Worm (Caenorhabditis elegans) whole organism, late embryonic: ENCODE data around the gene sel-2.

ENCODE experiments used
- C08G9.2 ChIP-seq: sonication (generic microtip); optimal IDR thresholded peaks from 2 replicates; lab custom pipeline; 2016; ENCODE audit warnings: mild to moderate bottlenecking, missing genetic modification characterization, moderate library complexity, missing compliant biosample characterization
- K02D7.2 ChIP-seq: sonication (generic microtip); optimal IDR thresholded peaks from 2 replicates; lab custom pipeline; 2017; ENCODE audit warnings: mild to moderate bottlenecking, missing genetic modification characterization, missing compliant biosample characterization
- K09A11.1 ChIP-seq: sonication (generic microtip); optimal IDR thresholded peaks from 2 replicates; lab custom pipeline; 2017; ENCODE audit warnings: antibody characterized with exemption, mild to moderate bottlenecking, missing genetic modification characterization, missing compliant biosample characterization; ENCODE audit not compliant: insufficient read depth
- T23F11.4 ChIP-seq: fragments of 200-800 bp; sonication (Bioruptor generic); optimal IDR thresholded peaks from 2 replicates; lab custom pipeline; 2018; ENCODE audit warnings: mild to moderate bottlenecking, missing genetic modification characterization, missing compliant biosample characterization
- ama-1 ChIP-seq: fragments of 150-350 bp; optimal IDR thresholded peaks from 2 replicates; lab custom pipeline; 2014
- ceh-14 ChIP-seq: sonication (generic microtip); optimal IDR thresholded peaks from 2 replicates; lab custom pipeline; 2016; ENCODE audit warnings: missing genotype, missing genetic modification characterization, missing compliant biosample characterization
- ceh-18 ChIP-seq: sonication (generic microtip); optimal IDR thresholded peaks from 2 replicates; lab custom pipeline; 2016; ENCODE audit warnings: missing genetic modification characterization, missing compliant biosample characterization
- ceh-2 ChIP-seq: sonication (generic microtip); optimal IDR thresholded peaks from 2 replicates; lab custom pipeline; 2016; ENCODE audit warnings: missing genotype, missing genetic modification characterization, missing compliant biosample characterization
- ceh-22 ChIP-seq: sonication (generic microtip); optimal IDR thresholded peaks from 2 replicates; lab custom pipeline; 2017; ENCODE audit warnings: missing biosample characterization, missing genetic modification characterization
- ceh-24 ChIP-seq: sonication (generic microtip); optimal IDR thresholded peaks from 2 replicates; lab custom pipeline; 2016; ENCODE audit warnings: mild to moderate bottlenecking, missing genetic modification characterization, missing compliant biosample characterization
- ceh-30 ChIP-seq: fragments of 150-350 bp; optimal IDR thresholded peaks from 2 replicates; lab custom pipeline; 2014; ENCODE audit warnings: missing biosample characterization, missing genetic modification characterization
- ceh-31 ChIP-seq: sonication (generic microtip); optimal IDR thresholded peaks from 2 replicates; lab custom pipeline; 2016; ENCODE audit warnings: missing genetic modification characterization, missing compliant biosample characterization
- ceh-34 ChIP-seq: sonication (generic microtip); optimal IDR thresholded peaks from 2 replicates; lab custom pipeline; 2016; ENCODE audit warnings: mild to moderate bottlenecking, missing genetic modification characterization, missing compliant biosample characterization
- ceh-48 ChIP-seq: sonication (generic microtip); optimal IDR thresholded peaks from 2 replicates; lab custom pipeline; 2016; ENCODE audit warnings: missing genetic modification characterization, inconsistent platforms, missing compliant biosample characterization
- ceh-6 ChIP-seq: fragments of 200-800 bp; sonication (Bioruptor generic); optimal IDR thresholded peaks from 2 replicates; lab custom pipeline; 2018; ENCODE audit warnings: mild to moderate bottlenecking, missing genetic modification characterization, missing compliant biosample characterization
- ceh-9 ChIP-seq: sonication (generic microtip); optimal IDR thresholded peaks from 2 replicates; lab custom pipeline; 2016; ENCODE audit warnings: mild to moderate bottlenecking, missing genetic modification characterization, inconsistent platforms, missing compliant biosample characterization
- che-1 ChIP-seq: sonication (generic microtip); optimal IDR thresholded peaks from 2 replicates; lab custom pipeline; 2016; ENCODE audit warnings: mild to moderate bottlenecking, missing genetic modification characterization, missing compliant biosample characterization
- dmd-4 ChIP-seq: sonication (generic microtip); optimal IDR thresholded peaks from 2 replicates; lab custom pipeline; 2016; ENCODE audit warnings: borderline replicate concordance, missing genetic modification characterization, missing compliant biosample characterization
- dve-1 ChIP-seq: sonication (generic microtip); optimal IDR thresholded peaks from 2 replicates; lab custom pipeline; 2017; ENCODE audit warnings: antibody characterized with exemption, mild to moderate bottlenecking, missing genetic modification characterization, missing compliant biosample characterization
- elt-2 ChIP-seq: sonication (generic microtip); optimal IDR thresholded peaks from 2 replicates; lab custom pipeline; 2016; ENCODE audit warnings: missing genetic modification reagents, missing genetic modification characterization, missing compliant biosample characterization
- elt-4 ChIP-seq: sonication (generic microtip); optimal IDR thresholded peaks from 2 replicates; lab custom pipeline; 2016; ENCODE audit warnings: missing genetic modification characterization, missing compliant biosample characterization
- ets-4 ChIP-seq: sonication (generic microtip); optimal IDR thresholded peaks from 2 replicates; lab custom pipeline; 2016; ENCODE audit warnings: missing genetic modification characterization, missing compliant biosample characterization
- eyg-1 ChIP-seq: sonication (generic microtip); optimal IDR thresholded peaks from 2 replicates; lab custom pipeline; 2016; ENCODE audit warnings: missing genotype, missing genetic modification characterization, missing compliant biosample characterization
- fax-1 ChIP-seq: sonication (generic microtip); optimal IDR thresholded peaks from 2 replicates; lab custom pipeline; 2016; ENCODE audit warnings: missing genotype, missing genetic modification characterization, missing compliant biosample characterization
- fkh-10 ChIP-seq: fragments of 150-350 bp; optimal IDR thresholded peaks from 2 replicates; lab custom pipeline; 2014; ENCODE audit warnings: missing biosample characterization, missing genetic modification reagents, missing genetic modification characterization
- gmeb-2 ChIP-seq: sonication (generic microtip); optimal IDR thresholded peaks from 2 replicates; lab custom pipeline; 2016; ENCODE audit warnings: missing genetic modification characterization, inconsistent platforms, missing compliant biosample characterization
- hlh-13 ChIP-seq: fragments of 200-800 bp; sonication (Bioruptor generic); optimal IDR thresholded peaks from 2 replicates; lab custom pipeline; 2018; ENCODE audit warnings: mild to moderate bottlenecking, missing genetic modification characterization, missing compliant biosample characterization
- hlh-15 ChIP-seq: sonication (generic microtip); optimal IDR thresholded peaks from 2 replicates; lab custom pipeline; 2016; ENCODE audit warnings: missing genetic modification characterization, missing compliant biosample characterization
- hlh-30 ChIP-seq: sonication (generic microtip); optimal IDR thresholded peaks from 2 replicates; lab custom pipeline; 2017; ENCODE audit warnings: antibody characterized with exemption, missing genetic modification characterization, missing compliant biosample characterization; ENCODE audit not compliant: insufficient read depth
- hlh-6 ChIP-seq: sonication (generic microtip); optimal IDR thresholded peaks from 2 replicates; lab custom pipeline; 2016; ENCODE audit warnings: missing genotype, missing genetic modification characterization, missing compliant biosample characterization
- lim-6 ChIP-seq: sonication (generic microtip); optimal IDR thresholded peaks from 2 replicates; lab custom pipeline; 2016; ENCODE audit warnings: missing genetic modification characterization, missing compliant biosample characterization
- lin-11 ChIP-seq: fragments of 200-800 bp; sonication (Bioruptor generic); optimal IDR thresholded peaks from 2 replicates; lab custom pipeline; 2018; ENCODE audit warnings: mild to moderate bottlenecking, missing genetic modification characterization, missing compliant biosample characterization
- madf-2 ChIP-seq: sonication (generic microtip); optimal IDR thresholded peaks from 2 replicates; lab custom pipeline; 2017; ENCODE audit warnings: missing genetic modification characterization, missing compliant biosample characterization
- mec-3 ChIP-seq: sonication (generic microtip); optimal IDR thresholded peaks from 2 replicates; lab custom pipeline; 2016; ENCODE audit warnings: borderline replicate concordance, missing genetic modification characterization, missing compliant biosample characterization
- nfya-1 ChIP-seq: sonication (generic microtip); optimal IDR thresholded peaks from 2 replicates; lab custom pipeline; 2017; ENCODE audit warnings: missing genetic modification characterization, mild to moderate bottlenecking, missing compliant biosample characterization, antibody characterized with exemption, moderate library complexity
- nhr-11 ChIP-seq: fragments of 150-350 bp; optimal IDR thresholded peaks from 2 replicates; lab custom pipeline; 2014; ENCODE audit warnings: missing biosample characterization, missing genetic modification characterization
- nhr-232 ChIP-seq: sonication (generic microtip); optimal IDR thresholded peaks from 2 replicates; lab custom pipeline; 2016; ENCODE audit warnings: missing genetic modification characterization, missing compliant biosample characterization
- npax-4 ChIP-seq: sonication (generic microtip); optimal IDR thresholded peaks from 2 replicates; lab custom pipeline; 2016; ENCODE audit warnings: missing genetic modification characterization, missing compliant biosample characterization
- odd-2 ChIP-seq: sonication (generic microtip); optimal IDR thresholded peaks from 2 replicates; lab custom pipeline; 2017; ENCODE audit warnings: antibody characterized with exemption, mild to moderate bottlenecking, missing genetic modification characterization, missing compliant biosample characterization
- pat-9 ChIP-seq: fragments of 200-800 bp; sonication (Bioruptor generic); optimal IDR thresholded peaks from 2 replicates; lab custom pipeline; 2018; ENCODE audit warnings: mild to moderate bottlenecking, missing genetic modification characterization, moderate library complexity, missing compliant biosample characterization
- pha-4 ChIP-seq: fragments of 150-350 bp; optimal IDR thresholded peaks from 2 replicates; lab custom pipeline; 2018; ENCODE audit warnings: missing biosample characterization, missing genetic modification reagents, missing genetic modification characterization
- rnt-1 ChIP-seq: sonication (generic microtip); optimal IDR thresholded peaks from 2 replicates; lab custom pipeline; 2016; ENCODE audit warnings: missing genetic modification characterization, missing compliant biosample characterization
- sox-2 ChIP-seq: fragments of 200-800 bp; sonication (Bioruptor generic); IDR thresholded peaks from 2 replicates; pipeline ENCODE4 v1.3.6; 2022; ENCODE audit warnings: missing genetic modification reagents, missing genetic modification characterization, missing compliant biosample characterization
- sox-4 ChIP-seq: sonication (generic microtip); optimal IDR thresholded peaks from 2 replicates; lab custom pipeline; 2017; ENCODE audit warnings: mild to moderate bottlenecking, missing genetic modification characterization, inconsistent platforms, missing compliant biosample characterization
- tbx-2 ChIP-seq: sonication (generic microtip); optimal IDR thresholded peaks from 2 replicates; lab custom pipeline; 2016; ENCODE audit warnings: missing genetic modification characterization, missing compliant biosample characterization
- tbx-7 ChIP-seq: sonication (generic microtip); optimal IDR thresholded peaks from 2 replicates; lab custom pipeline; 2016; ENCODE audit warnings: missing genotype, missing genetic modification characterization, missing compliant biosample characterization
- ttx-3 ChIP-seq: sonication (generic microtip); optimal IDR thresholded peaks from 2 replicates; lab custom pipeline; 2016; ENCODE audit warnings: missing genetic modification reagents, missing genetic modification characterization, missing compliant biosample characterization
- unc-3 ChIP-seq, 2 experiments: fragments of 200-800 bp in 1 of 2; sonication (Bioruptor generic) in 1 of 2; sonication (generic microtip) in 1 of 2; conservative IDR thresholded peaks in 1 of 2; optimal IDR thresholded peaks in 1 of 2; 2 replicates each; pipeline versions ENCODE4 v1.3.6 to Lab custom; 2016 to 2022; ENCODE audit warnings: missing compliant biosample characterization in 2 of 2, missing genetic modification characterization in 2 of 2, missing genetic modification reagents in 1 of 2
- unc-55 ChIP-seq: sonication (generic microtip); optimal IDR thresholded peaks from 2 replicates; lab custom pipeline; 2017; ENCODE audit warnings: missing biosample characterization, missing genetic modification reagents, missing genetic modification characterization
- unc-86 ChIP-seq: sonication (generic microtip); optimal IDR thresholded peaks from 2 replicates; lab custom pipeline; 2016; ENCODE audit warnings: missing genetic modification characterization, missing compliant biosample characterization
- zip-5 ChIP-seq: sonication (generic microtip); optimal IDR thresholded peaks from 2 replicates; lab custom pipeline; 2016; ENCODE audit warnings: missing genetic modification characterization, missing compliant biosample characterization
- ztf-16 ChIP-seq: sonication (generic microtip); optimal IDR thresholded peaks from 2 replicates; lab custom pipeline; 2017; ENCODE audit warnings: missing genetic modification characterization, missing compliant biosample characterization

The sel-2 gene

ce11 chrIII:4568455-4568854, 43.7 kb downstream of the sel-2 start, which contains the start of gene idhg-1:
idhg-1 (plus strand) TSS chrIII:4568797.
- TF ChIP-seq unc-55 (GFP tag; lab: Kevin White, UChicago) (no peak), rnt-1 (tag; lab: Kevin White, UChicago) (peak; percentile 94), ztf-16 (tag; lab: Kevin White, UChicago) (peak; percentile 95), ets-4 (tag; lab: Kevin White, UChicago) (peak; percentile 89), pat-9 (peak; percentile 96), hlh-15 (tag; lab: Kevin White, UChicago) (peak; percentile 97), dmd-4 (tag; lab: Kevin White, UChicago) (peak; percentile 94), ama-1 (lab: Kevin White, UChicago) (no peak), eyg-1 (peak; percentile 96), nfya-1 (tag; lab: Kevin White, UChicago) (peak; percentile 96), C08G9.2 (tag; lab: Kevin White, UChicago) (peak; percentile 95), ceh-24 (tag; lab: Kevin White, UChicago) (peak; percentile 94), madf-2 (tag; lab: Kevin White, UChicago) (peak; percentile 94), hlh-13 (GFP tag; lab: Kevin White, UChicago) (peak; percentile 84), ceh-31 (peak; percentile 98), ceh-30 (tag; lab: Kevin White, UChicago) (peak; percentile 48), hlh-6 (tag; lab: Kevin White, UChicago) (peak; percentile 98), odd-2 (tag; lab: Kevin White, UChicago) (peak; percentile 96), sox-2 (peak; percentile 67), ceh-14 (peak; percentile 99), mec-3 (tag; lab: Kevin White, UChicago) (peak; percentile 91), K09A11.1 (tag; lab: Kevin White, UChicago) (peak; percentile 98), nhr-11 (tag; lab: Kevin White, UChicago) (peak; percentile 88), elt-2 (peak; percentile 99), fkh-10 (GFP tag; lab: Kevin White, UChicago) (peak; percentile 90), ttx-3 (tag; lab: Kevin White, UChicago) (peak; percentile 97), sox-4 (peak; percentile 98), lim-6 (peak; percentile 95), ceh-2 (tag; lab: Kevin White, UChicago) (peak; percentile 98), ceh-22 (peak; percentile 68), pha-4 (no peak), dve-1 (tag; lab: Kevin White, UChicago) (peak; percentile 37), unc-3 (GFP tag; conservative IDR thresholded peaks at IDR 0.05; lab: Robert Waterston, UW) (peak; percentile 97), unc-3 (tag; optimal IDR thresholded peaks at IDR 0.05; lab: Kevin White, UChicago) (peak; percentile 96), nhr-232 (tag; lab: Kevin White, UChicago) (peak; percentile 97), unc-86 (tag; lab: Kevin White, UChicago) (peak; percentile 97), ceh-34 (tag; lab: Kevin White, UChicago) (peak; percentile 98), ceh-18 (peak; percentile 90), ceh-9 (tag; lab: Kevin White, UChicago) (peak; percentile 58), tbx-2 (tag; lab: Kevin White, UChicago) (peak; percentile 99), npax-4 (tag; lab: Kevin White, UChicago) (peak; percentile 94), hlh-30 (peak; percentile 68), elt-4 (tag; lab: Kevin White, UChicago) (peak; percentile 99), K02D7.2 (tag; lab: Kevin White, UChicago) (peak; percentile 90), gmeb-2 (tag; lab: Kevin White, UChicago) (peak; percentile 93), che-1 (tag; lab: Kevin White, UChicago) (peak; percentile 91), zip-5 (peak; percentile 94), lin-11 (peak; percentile 90), ceh-48 (tag; lab: Kevin White, UChicago) (peak; percentile 96), fax-1 (tag; lab: Kevin White, UChicago) (peak; percentile 97), tbx-7 (peak; percentile 83), ceh-6 (peak; percentile 87), T23F11.4 (GFP tag; lab: Kevin White, UChicago) (peak; percentile 92)
